Worm (Caenorhabditis elegans) whole organism, L4/young adult: ENCODE results near the gene C29H12.6.

ENCODE experiments used
- W03F9.2 ChIP-seq: fragments of 150-350 bp; optimal IDR thresholded peaks from 2 replicates; lab custom pipeline; 2014; ENCODE audit warnings: missing biosample characterization, missing genetic modification characterization
- dao-5 ChIP-seq: sonication (generic microtip); optimal IDR thresholded peaks from 2 replicates; lab custom pipeline; 2016; ENCODE audit warnings: missing genotype, missing genetic modification characterization, moderate library complexity, missing compliant biosample characterization
- him-1 ChIP-seq: sonication (generic microtip); optimal IDR thresholded peaks from 2 replicates; lab custom pipeline; 2016; ENCODE audit warnings: missing genotype, missing genetic modification reagents, missing genetic modification characterization, missing compliant biosample characterization

DNA sequence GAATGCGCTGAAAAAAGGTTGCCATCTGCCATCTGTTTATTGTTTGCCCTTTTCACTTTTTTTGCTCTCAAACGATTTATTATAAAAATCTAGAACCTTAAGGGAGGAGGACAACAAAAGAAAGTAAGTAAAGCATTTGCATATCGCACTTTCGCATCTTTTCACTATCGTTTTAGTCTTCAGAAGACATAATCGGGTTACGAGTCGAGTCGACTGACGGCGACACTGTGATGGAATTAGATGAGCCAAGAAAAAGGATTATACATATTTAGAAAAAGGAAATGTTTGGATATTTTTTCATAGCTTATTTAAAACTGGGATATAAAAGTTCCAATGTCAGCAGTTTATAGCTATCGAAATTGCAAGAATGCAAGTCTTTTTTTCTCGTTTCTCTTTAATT lies 1.4 kb downstream of the C29H12.6 start:
- TF ChIP-seq dao-5 (tag; lab: Kevin White, UChicago), result no peak
- no peak for TF ChIP-seq W03F9.2 (tag; lab: Kevin White, UChicago)
- no peak for TF ChIP-seq him-1
